Fruit fly (Drosophila melanogaster) whole organism, embryonic: Measurements from ENCODE around the gene Rab40.

ENCODE experiments used
- Antp ChIP-seq: fragments of 200-800 bp; sonication (Bioruptor generic); optimal IDR thresholded peaks from 3 replicates; lab custom pipeline; 2016; ENCODE audit warnings: missing biosample characterization, missing genetic modification characterization
- Atf3 ChIP-seq: fragments of 200-800 bp; sonication (Bioruptor generic); optimal IDR thresholded peaks from 3 replicates; lab custom pipeline; 2016; ENCODE audit warnings: missing biosample characterization, missing genetic modification characterization
- BEAF-32 ChIP-seq: fragments of 200-800 bp; sonication (Bioruptor generic); optimal IDR thresholded peaks from 3 replicates; lab custom pipeline; 2017; ENCODE audit warnings: missing biosample characterization, missing genetic modification characterization, mild to moderate bottlenecking, moderate library complexity, missing genetic modification reagents
- Bteb2 ChIP-seq: fragments of 200-800 bp; sonication (Bioruptor generic); optimal IDR thresholded peaks from 2 replicates; lab custom pipeline; 2016; ENCODE audit warnings: missing biosample characterization, missing genetic modification characterization
- CG10321 ChIP-seq: fragments of 200-800 bp; sonication (Bioruptor generic); IDR thresholded peaks from 2 replicates; pipeline ENCODE4 v1.3.6; 2022; ENCODE audit warnings: missing biosample characterization, missing genetic modification characterization
- CG10565 ChIP-seq: fragments of 200-800 bp; sonication (Bioruptor generic); optimal IDR thresholded peaks from 3 replicates; lab custom pipeline; 2016; ENCODE audit warnings: missing biosample characterization, mild to moderate bottlenecking, missing genetic modification characterization
- CG11247 ChIP-seq: fragments of 200-800 bp; sonication (Bioruptor generic); IDR thresholded peaks from 2 replicates; pipeline ENCODE4 v1.3.6; 2022; ENCODE audit warnings: missing biosample characterization, missing genetic modification characterization
- CG1233 ChIP-seq: fragments of 200-800 bp; sonication (Bioruptor generic); optimal IDR thresholded peaks from 4 replicates; lab custom pipeline; 2018; ENCODE audit warnings: missing biosample characterization, mild to moderate bottlenecking, missing genetic modification characterization
- CG12769 ChIP-seq: fragments of 200-800 bp; sonication (Bioruptor generic); optimal IDR thresholded peaks from 2 replicates; lab custom pipeline; 2019; ENCODE audit warnings: missing biosample characterization, mild to moderate bottlenecking, missing genetic modification characterization, moderate library complexity
- CG14710 ChIP-seq: fragments of 200-800 bp; sonication (Bioruptor generic); optimal IDR thresholded peaks from 3 replicates; lab custom pipeline; 2019; ENCODE audit warnings: missing biosample characterization, mild to moderate bottlenecking, missing genetic modification characterization, moderate library complexity
- CG14860 ChIP-seq: fragments of 200-800 bp; sonication (Bioruptor generic); IDR thresholded peaks from 3 replicates; pipeline ENCODE4 v1.3.6; 2022; ENCODE audit warnings: missing biosample characterization, missing genetic modification characterization; ENCODE audit not compliant: partially characterized antibody
- CG15269 ChIP-seq: fragments of 200-800 bp; sonication (Bioruptor generic); optimal IDR thresholded peaks from 2 replicates; lab custom pipeline; 2018; ENCODE audit warnings: missing biosample characterization, mild to moderate bottlenecking, missing genetic modification characterization, moderate library complexity
- CG15601 ChIP-seq: fragments of 200-800 bp; sonication (Bioruptor generic); optimal IDR thresholded peaks from 3 replicates; lab custom pipeline; 2019; ENCODE audit warnings: missing biosample characterization, mild to moderate bottlenecking, missing genetic modification characterization, moderate library complexity
- CG17385 ChIP-seq: fragments of 200-800 bp; sonication (Bioruptor generic); optimal IDR thresholded peaks from 3 replicates; lab custom pipeline; 2018; ENCODE audit warnings: missing biosample characterization, mild to moderate bottlenecking, missing genetic modification characterization
- CG31365 ChIP-seq: fragments of 200-800 bp; sonication (Bioruptor generic); optimal IDR thresholded peaks from 2 replicates; lab custom pipeline; 2018; ENCODE audit warnings: missing biosample characterization, mild to moderate bottlenecking, missing genetic modification characterization
- CG33557 ChIP-seq: fragments of 200-800 bp; sonication (Bioruptor generic); optimal IDR thresholded peaks from 2 replicates; lab custom pipeline; 2019; ENCODE audit warnings: missing biosample characterization, mild to moderate bottlenecking, missing genetic modification characterization, moderate library complexity
- CG3407 ChIP-seq: fragments of 200-800 bp; sonication (Bioruptor generic); optimal IDR thresholded peaks from 2 replicates; lab custom pipeline; 2018; ENCODE audit warnings: missing biosample characterization, mild to moderate bottlenecking, missing genetic modification characterization
- CG4617 ChIP-seq: fragments of 200-800 bp; sonication (Bioruptor generic); optimal IDR thresholded peaks from 3 replicates; lab custom pipeline; 2016; ENCODE audit warnings: missing biosample characterization, missing genetic modification characterization, borderline replicate concordance
- CG4854 ChIP-seq: fragments of 200-800 bp; sonication (Bioruptor generic); optimal IDR thresholded peaks from 2 replicates; lab custom pipeline; 2016; ENCODE audit warnings: missing biosample characterization, missing genetic modification characterization, inconsistent platforms
- CG5245 ChIP-seq: fragments of 200-800 bp; sonication (Bioruptor generic); optimal IDR thresholded peaks from 3 replicates; lab custom pipeline; 2016; ENCODE audit warnings: missing biosample characterization, missing genetic modification characterization
- CG5953 ChIP-seq: fragments of 200-800 bp; sonication (Bioruptor generic); IDR thresholded peaks from 2 replicates; pipeline ENCODE4 v1.3.6; 2022; ENCODE audit warnings: missing biosample characterization, missing genetic modification characterization
- Dek ChIP-seq: fragments of 200-800 bp; sonication (Bioruptor generic); optimal IDR thresholded peaks from 3 replicates; lab custom pipeline; 2019; ENCODE audit warnings: missing biosample characterization, mild to moderate bottlenecking, missing genetic modification characterization, moderate library complexity
- Eip74EF ChIP-seq, 2 experiments: fragments of 200-800 bp in 1 of 2; fragments of >200 bp in 1 of 2; sonication (Bioruptor generic) in 1 of 2; optimal IDR thresholded peaks; 2 replicates each; lab custom pipeline; 2017 to 2019; ENCODE audit warnings: missing biosample characterization in 2 of 2, missing genetic modification characterization in 2 of 2, mild to moderate bottlenecking in 1 of 2, moderate library complexity in 1 of 2
- Hsf ChIP-seq: fragments of 200-800 bp; sonication (Bioruptor generic); optimal IDR thresholded peaks from 3 replicates; lab custom pipeline; 2016; ENCODE audit warnings: missing biosample characterization, missing genetic modification characterization
- Mrtf ChIP-seq: fragments of 200-800 bp; sonication (Bioruptor generic); IDR thresholded peaks from 3 replicates; pipeline ENCODE4 v1.3.6; 2022; ENCODE audit warnings: missing biosample characterization, missing genetic modification characterization
- Nf-YB ChIP-seq: fragments of 200-800 bp; sonication (Bioruptor generic); optimal IDR thresholded peaks from 3 replicates; lab custom pipeline; 2019; ENCODE audit warnings: missing biosample characterization, mild to moderate bottlenecking, missing genetic modification characterization, moderate library complexity
- br ChIP-seq: fragments of >200 bp; optimal IDR thresholded peaks from 2 replicates; lab custom pipeline; 2017
- chif ChIP-seq, 2 experiments: fragments of 200-800 bp; sonication (Bioruptor generic); optimal IDR thresholded peaks; 3 replicates each; lab custom pipeline; 2016; ENCODE audit warnings: missing biosample characterization in 2 of 2, missing genetic modification characterization in 2 of 2
- chm ChIP-seq: fragments of 200-800 bp; sonication (Bioruptor generic); IDR thresholded peaks from 2 replicates; pipeline ENCODE4 v1.3.6; 2022; ENCODE audit warnings: missing biosample characterization, missing genetic modification characterization
- croc ChIP-seq: fragments of 200-800 bp; sonication (Bioruptor generic); conservative IDR thresholded peaks from 3 replicates; pipeline ENCODE4 v1.3.6; 2022; ENCODE audit warnings: missing biosample characterization, missing genetic modification characterization
- dimm ChIP-seq: fragments of 200-800 bp; sonication (Bioruptor generic); IDR thresholded peaks from 2 replicates; pipeline ENCODE4 v1.3.6; 2022; ENCODE audit warnings: missing biosample characterization, missing genetic modification characterization
- disco-r ChIP-seq: fragments of 200-800 bp; sonication (Bioruptor generic); optimal IDR thresholded peaks from 2 replicates; lab custom pipeline; 2016; ENCODE audit warnings: missing biosample characterization, missing genetic modification characterization
- dm ChIP-seq: fragments of 200-800 bp; sonication (Bioruptor generic); optimal IDR thresholded peaks from 3 replicates; lab custom pipeline; 2016; ENCODE audit warnings: missing biosample characterization, missing genetic modification characterization
- dysf ChIP-seq: fragments of 200-800 bp; sonication (Bioruptor generic); IDR thresholded peaks from 3 replicates; pipeline ENCODE4 v1.3.6; 2022; ENCODE audit warnings: missing biosample characterization, missing genetic modification characterization
- emc ChIP-seq: fragments of 200-800 bp; sonication (Bioruptor generic); optimal IDR thresholded peaks from 2 replicates; lab custom pipeline; 2016; ENCODE audit warnings: missing biosample characterization, missing genetic modification characterization
- gce ChIP-seq: fragments of 200-800 bp; sonication (Bioruptor generic); IDR thresholded peaks from 3 replicates; pipeline ENCODE4 v1.3.6; 2022; ENCODE audit warnings: missing biosample characterization, missing genetic modification characterization
- grn ChIP-seq: fragments of 200-800 bp; sonication (Bioruptor generic); optimal IDR thresholded peaks from 3 replicates; lab custom pipeline; 2017; ENCODE audit warnings: missing biosample characterization, missing genetic modification characterization
- gro ChIP-seq: fragments of 200-800 bp; sonication (Bioruptor generic); optimal IDR thresholded peaks from 2 replicates; lab custom pipeline; 2016; ENCODE audit warnings: missing biosample characterization, missing genetic modification characterization
- hbn ChIP-seq: fragments of 200-800 bp; sonication (Bioruptor generic); IDR thresholded peaks from 2 replicates; pipeline ENCODE4 v1.3.6; 2022; ENCODE audit warnings: missing biosample characterization, missing genetic modification characterization; ENCODE audit not compliant: partially characterized antibody
- nerfin-2 ChIP-seq: fragments of 200-800 bp; sonication (Bioruptor generic); IDR thresholded peaks from 2 replicates; pipeline ENCODE4 v1.3.6; 2022; ENCODE audit warnings: missing biosample characterization, missing genetic modification characterization; ENCODE audit not compliant: partially characterized antibody
- nom ChIP-seq: fragments of 200-800 bp; sonication (Bioruptor generic); optimal IDR thresholded peaks from 2 replicates; lab custom pipeline; 2017; ENCODE audit warnings: missing biosample characterization, missing genetic modification characterization, mild to moderate bottlenecking, moderate library complexity, missing genetic modification reagents
- otp ChIP-seq: fragments of 200-800 bp; sonication (Bioruptor generic); IDR thresholded peaks from 3 replicates; pipeline ENCODE4, ENCODE4 v1.3.6; 2022; ENCODE audit warnings: missing biosample characterization, missing genetic modification characterization
- pho ChIP-seq: fragments of 200-800 bp; sonication (Bioruptor generic); optimal IDR thresholded peaks from 2 replicates; lab custom pipeline; 2016; ENCODE audit warnings: missing biosample characterization, missing genetic modification characterization
- psq ChIP-seq: fragments of 200-800 bp; sonication (Bioruptor generic); optimal IDR thresholded peaks from 2 replicates; lab custom pipeline; 2017; ENCODE audit warnings: missing biosample characterization, missing genetic modification characterization
- sens ChIP-seq: fragments of 200-800 bp; sonication (Bioruptor generic); peaks from one replicate; lab custom pipeline; 2016; ENCODE audit warnings: missing biosample characterization, missing genetic modification characterization
- slp2 ChIP-seq: fragments of 200-800 bp; sonication (Bioruptor generic); optimal IDR thresholded peaks from 2 replicates; lab custom pipeline; 2016; ENCODE audit warnings: missing biosample characterization, missing genetic modification characterization
- ttk ChIP-seq: fragments of 200-800 bp; sonication (Bioruptor generic); IDR thresholded peaks from 2 replicates; pipeline ENCODE4 v2.1.2; 2022; ENCODE audit warnings: missing biosample characterization, missing genetic modification characterization
- wor ChIP-seq: fragments of 200-800 bp; sonication (Bioruptor generic); IDR thresholded peaks from 2 replicates; pipeline ENCODE4 v1.3.6; 2022; ENCODE audit warnings: missing biosample characterization, missing genetic modification characterization
- zen ChIP-seq: fragments of 200-800 bp; sonication (Bioruptor generic); optimal IDR thresholded peaks from 3 replicates; lab custom pipeline; 2018; ENCODE audit warnings: missing biosample characterization, mild to moderate bottlenecking, missing genetic modification characterization, moderate library complexity

Rab40 gene

DNA sequence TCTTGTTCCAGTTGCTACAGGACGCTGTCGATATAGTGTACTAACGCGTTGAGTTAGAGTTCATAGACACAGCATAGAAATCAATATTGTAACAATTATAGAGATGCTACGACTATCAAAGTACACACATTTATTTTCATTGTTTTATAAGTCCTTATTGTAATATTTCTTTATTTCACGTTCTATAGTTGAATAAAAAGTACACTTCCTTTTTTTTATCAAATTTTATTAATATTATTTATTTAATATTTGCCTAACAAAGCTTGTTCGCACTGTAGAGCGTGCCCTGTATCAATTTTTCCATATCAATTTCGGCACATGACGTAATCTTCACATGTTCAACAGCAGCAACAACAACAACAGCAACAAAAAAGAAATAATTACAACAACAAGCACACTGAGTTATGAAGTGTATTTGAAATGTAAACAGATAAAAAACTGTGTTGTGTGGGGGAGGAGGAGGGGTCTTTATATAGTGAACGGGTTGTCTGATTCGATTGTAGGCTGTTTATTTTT, 11.1 kb upstream of the Rab40 start (continued):
- TF ChIP-seq disco-r (GFP tag; lab: Kevin White, UChicago) (no peak), croc (GFP tag; lab: Robert Waterston, UW) (peak; percentile 71), Hsf (GFP tag; lab: Kevin White, UChicago) (no peak), dimm (GFP tag; lab: Robert Waterston, UW) (no peak), CG31365 (tag; lab: Kevin White, UChicago) (no peak), CG4854 (GFP tag; lab: Kevin White, UChicago) (no peak), otp (GFP tag; lab: Robert Waterston, UW) (0 out of 3 replicates have a peak, but pooled peaks have one; percentile 15), chm (GFP tag; lab: Robert Waterston, UW) (no peak), CG3407 (GFP tag; lab: Kevin White, UChicago) (peak; percentile 36)
- TF ChIP-seq, all 482 proteins: peak for 286

DNA sequence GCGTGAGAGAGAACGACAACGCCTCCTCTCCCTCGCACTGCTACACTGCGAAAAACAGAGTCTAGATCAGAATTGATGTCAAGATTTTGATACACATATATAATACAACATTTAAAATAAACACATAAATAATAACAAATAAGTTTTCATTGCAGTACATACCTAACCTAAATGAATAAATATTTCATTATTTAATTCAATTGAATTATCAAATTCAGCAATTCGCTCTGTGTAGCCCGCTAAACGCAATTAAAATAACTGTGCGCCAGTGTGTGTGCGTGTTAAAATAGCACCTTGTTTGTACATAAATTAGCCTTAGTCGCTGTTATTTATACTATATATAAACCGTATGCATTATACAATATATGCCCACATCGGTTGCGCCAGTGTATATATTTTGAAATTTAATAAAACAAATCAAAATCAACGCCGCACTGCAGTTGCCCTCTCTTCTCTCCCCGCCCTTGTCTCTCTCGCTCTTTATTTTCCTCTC, 9.4 kb upstream of the Rab40 start:
- TF ChIP-seq CG10565 (GFP tag; lab: Kevin White, UChicago) (peak; percentile 57), hbn (GFP tag; lab: Robert Waterston, UW) (no peak), pho (GFP tag; lab: Kevin White, UChicago) (peak; percentile 56), gce (peak; percentile 90), nerfin-2 (GFP tag; lab: Robert Waterston, UW) (no peak), CG5245 (GFP tag; lab: Kevin White, UChicago) (peak; percentile 69), nom (peak; percentile 58), CG1233 (GFP tag; lab: Kevin White, UChicago) (peak; percentile 96), Bteb2 (GFP tag; lab: Kevin White, UChicago) (peak; percentile 78), ttk (GFP tag; lab: Robert Waterston, UW) (peak; percentile 94), br (lab: Kevin White, UChicago) (no peak), slp2 (GFP tag; lab: Kevin White, UChicago) (no peak), dysf (GFP tag; lab: Robert Waterston, UW) (peak; percentile 97), Nf-YB (GFP tag; lab: Kevin White, UChicago) (peak; percentile 83), Mrtf (GFP tag; lab: Robert Waterston, UW) (peak; percentile 89; the same call in 2 of the 3 replicates), CG14860 (no peak), CG12769 (tag; lab: Kevin White, UChicago) (peak; percentile 97), gro (GFP tag; lab: Kevin White, UChicago) (peak; percentile 27), emc (GFP tag; lab: Kevin White, UChicago) (peak; percentile 53), CG10321 (GFP tag; lab: Robert Waterston, UW) (peak; percentile 80), CG33557 (GFP tag; lab: Kevin White, UChicago) (peak; percentile 64), zen (tag; lab: Kevin White, UChicago) (peak; percentile 90), CG15269 (tag; lab: Kevin White, UChicago) (peak; percentile 97), dm (GFP tag; lab: Kevin White, UChicago) (no peak), psq (GFP tag; lab: Kevin White, UChicago) (peak; percentile 60), Eip74EF (GFP tag; optimal IDR thresholded peaks at IDR 0.05; lab: Kevin White, UChicago) (peak in 1 of 2 experiments; percentile 93), CG5953 (peak; percentile 60; the same call in 1 of the 2 replicates), CG17385 (GFP tag; lab: Kevin White, UChicago) (peak; percentile 89), CG14710 (tag; lab: Kevin White, UChicago) (peak; percentile 84), sens (GFP tag; lab: Kevin White, UChicago) (peak; percentile 92), wor (GFP tag; lab: Robert Waterston, UW) (peak; percentile 92), CG11247 (GFP tag; lab: Robert Waterston, UW) (peak; percentile 94), CG15601 (tag; lab: Kevin White, UChicago) (peak; percentile 89), BEAF-32 (GFP tag; lab: Kevin White, UChicago) (no peak), Antp (GFP tag; lab: Kevin White, UChicago) (peak; percentile 42), Dek (tag; lab: Kevin White, UChicago) (peak; percentile 93), CG4617 (GFP tag; lab: Kevin White, UChicago) (peak; percentile 50), chif (GFP tag; optimal IDR thresholded peaks at IDR 0.05; lab: Kevin White, UChicago) (peak; percentile 49 to 57), Atf3 (GFP tag; lab: Kevin White, UChicago) (no peak), grn (GFP tag; lab: Kevin White, UChicago) (peak; percentile 12)
